Fruit fly (Drosophila melanogaster): ENCODE results near the gene CG14840.
A peak's percentile ranks its signal among the peaks of the same experiment; 100 is the strongest.

Gene CG14840

DNA sequence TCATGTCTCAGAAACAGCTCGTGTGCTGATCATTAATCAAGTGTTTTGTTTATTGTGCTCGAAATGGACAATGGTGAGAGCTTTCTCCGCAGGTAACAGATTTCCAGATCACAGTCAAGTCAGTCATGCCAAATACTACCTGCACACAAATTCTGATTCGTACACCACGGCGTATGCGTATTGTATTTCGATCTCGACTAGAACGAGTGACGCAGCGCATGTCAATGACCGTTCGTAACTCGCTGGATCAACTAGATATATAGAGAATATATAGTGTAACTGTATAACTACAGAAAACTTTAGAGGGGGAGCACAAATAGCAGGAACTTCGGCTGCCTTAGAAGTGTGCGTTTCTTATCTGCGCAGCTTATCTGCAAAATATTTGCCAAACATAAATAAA lies 35.7 kb upstream of the CG14840 start:
- TF ChIP-seq psq (GFP tag; optimal IDR thresholded peaks at IDR 0.05) (no peak), Vsx2 (GFP tag; optimal IDR thresholded peaks at IDR 0.05; ENCODE audit: partially characterized antibody) (no peak), Sp1 (GFP tag; optimal IDR thresholded peaks at IDR 0.05) (no peak), h (GFP tag; optimal IDR thresholded peaks at IDR 0.05) (no peak), foxo (GFP tag; optimal IDR thresholded peaks at IDR 0.05) (no peak), sage (GFP tag; optimal IDR thresholded peaks at IDR 0.05) (no peak), GATAd (GFP tag; optimal IDR thresholded peaks at IDR 0.05) (no peak), dmrt93B (GFP tag; optimal IDR thresholded peaks at IDR 0.05) (no peak), Myc (optimal IDR thresholded peaks at IDR 0.05) (no peak), Hnf4 (GFP tag; optimal IDR thresholded peaks at IDR 0.05) (no peak), usp (GFP tag; optimal IDR thresholded peaks at IDR 0.05) (no peak), brk (GFP tag; optimal IDR thresholded peaks at IDR 0.05) (no peak), br (GFP tag; optimal IDR thresholded peaks at IDR 0.05) (no peak), Mio (GFP tag; optimal IDR thresholded peaks at IDR 0.05) (no peak), dsf (GFP tag; optimal IDR thresholded peaks at IDR 0.05; ENCODE audit: borderline replicate concordance) (no peak)

DNA sequence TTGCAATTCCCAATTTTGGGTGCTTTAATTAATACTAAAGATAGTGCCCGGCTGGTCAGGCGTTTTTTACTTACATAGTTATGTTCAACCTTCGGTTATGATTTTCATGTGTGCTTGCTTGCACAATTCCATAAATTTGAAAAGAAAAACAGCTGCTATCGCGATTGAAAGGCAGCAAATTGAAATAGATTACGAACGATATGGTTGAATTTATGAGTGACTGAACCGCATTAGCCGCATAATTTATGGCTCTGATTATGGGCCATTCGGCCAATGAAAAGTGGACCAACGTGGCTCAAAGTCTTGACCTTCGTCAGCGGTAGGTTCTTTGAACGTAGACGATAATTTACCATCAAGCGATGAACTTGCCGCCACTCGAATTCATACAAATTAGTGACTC lies 35.1 kb upstream of the CG14840 start:
- no peak for TF ChIP-seq tai (GFP tag; optimal IDR thresholded peaks at IDR 0.05)

- TF ChIP-seq Rel (GFP tag; optimal IDR thresholded peaks at IDR 0.05) (no peak), Rel (tag; optimal IDR thresholded peaks at IDR 0.05) (peak; percentile 94), lola (GFP tag; optimal IDR thresholded peaks at IDR 0.05) (no peak), brk (GFP tag; optimal IDR thresholded peaks at IDR 0.05) (peak; percentile 6), GATAd (GFP tag; optimal IDR thresholded peaks at IDR 0.05) (no peak), h (GFP tag; optimal IDR thresholded peaks at IDR 0.05) (peak; percentile 15), Hr78 (GFP tag; optimal IDR thresholded peaks at IDR 0.05) (no peak)
These were observed 33.5 kb upstream of the CG14840 start for dm6 chr3R:14294397-14295018.

DNA sequence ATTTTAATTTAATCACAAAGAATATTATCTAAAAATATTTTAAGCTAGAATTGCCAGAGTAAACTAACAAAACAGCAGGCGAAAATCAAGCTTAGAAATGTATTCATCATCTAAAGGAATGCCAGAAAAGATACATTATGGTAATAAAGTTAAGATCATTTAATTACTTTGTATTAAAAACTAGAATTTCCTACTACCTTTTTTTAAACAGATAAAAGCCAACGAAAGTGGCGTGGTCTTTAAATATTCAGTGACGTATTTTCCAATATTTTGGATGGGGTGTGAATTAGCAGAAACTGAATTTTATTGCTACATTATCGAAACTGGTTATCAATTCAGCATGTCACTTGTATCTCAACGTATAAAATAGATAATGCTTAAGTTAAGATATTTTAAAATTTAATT lies 31.3 kb upstream of the CG14840 start:
- no peak for TF ChIP-seq dl (GFP tag; optimal IDR thresholded peaks at IDR 0.05; ENCODE audit: insufficient read depth in 1 of 2, partially characterized antibody in 2 of 2)
- peak; percentile 25 for TF ChIP-seq Sp1 (GFP tag; optimal IDR thresholded peaks at IDR 0.05)
- TF ChIP-seq Mio (GFP tag; optimal IDR thresholded peaks at IDR 0.05), result no peak
- no peak for TF ChIP-seq brk (GFP tag; optimal IDR thresholded peaks at IDR 0.05)
- TF ChIP-seq Abd-B (GFP tag; optimal IDR thresholded peaks at IDR 0.05), result no peak
- no peak for TF ChIP-seq Dfd (GFP tag; optimal IDR thresholded peaks at IDR 0.05)
- TF ChIP-seq h (GFP tag; optimal IDR thresholded peaks at IDR 0.05), result peak; percentile 0
- no peak for TF ChIP-seq CG32264 (GFP tag; optimal IDR thresholded peaks at IDR 0.05)
- no peak for TF ChIP-seq Hr83 (GFP tag; optimal IDR thresholded peaks at IDR 0.05; ENCODE audit: poor library complexity, severe bottlenecking)
- TF ChIP-seq foxo (GFP tag; optimal IDR thresholded peaks at IDR 0.05), result peak in 1 of 2 experiments; percentile 42
- no peak for TF ChIP-seq N (GFP tag; optimal IDR thresholded peaks at IDR 0.05)

dm6 chr3R:14291431-14291830 lies 30.4 kb upstream of the CG14840 start:
- TF ChIP-seq psq (GFP tag; optimal IDR thresholded peaks at IDR 0.05) (peak; percentile 84), br (GFP tag; optimal IDR thresholded peaks at IDR 0.05) (peak; percentile 78), OdsH (GFP tag; optimal IDR thresholded peaks at IDR 0.05) (peak; percentile 90), Hnf4 (GFP tag; optimal IDR thresholded peaks at IDR 0.05) (peak; percentile 62), CG9705 (GFP tag; optimal IDR thresholded peaks at IDR 0.05) (peak; percentile 67), Abd-B (GFP tag; optimal IDR thresholded peaks at IDR 0.05) (no peak), rgr (GFP tag; optimal IDR thresholded peaks at IDR 0.05) (peak; percentile 87), sage (GFP tag; optimal IDR thresholded peaks at IDR 0.05) (no peak), CG32264 (GFP tag; optimal IDR thresholded peaks at IDR 0.05) (no peak), tai (GFP tag; optimal IDR thresholded peaks at IDR 0.05) (peak; percentile 6), h (GFP tag; optimal IDR thresholded peaks at IDR 0.05) (peak; percentile 83), Sp1 (GFP tag; optimal IDR thresholded peaks at IDR 0.05) (peak; percentile 91), fru (GFP tag; optimal IDR thresholded peaks at IDR 0.05) (peak; percentile 87), Hr83 (GFP tag; optimal IDR thresholded peaks at IDR 0.05; ENCODE audit: poor library complexity, severe bottlenecking) (no peak), Vsx2 (GFP tag; optimal IDR thresholded peaks at IDR 0.05; ENCODE audit: partially characterized antibody) (no peak), Myc (optimal IDR thresholded peaks at IDR 0.05) (no peak), pan (optimal IDR thresholded peaks at IDR 0.05) (no peak), dsf (GFP tag; optimal IDR thresholded peaks at IDR 0.05; ENCODE audit: borderline replicate concordance) (no peak), brk (GFP tag; optimal IDR thresholded peaks at IDR 0.05) (peak; percentile 43), HLH106 (tag; optimal IDR thresholded peaks at IDR 0.05) (peak; percentile 87), foxo (GFP tag; optimal IDR thresholded peaks at IDR 0.05) (peak in 1 of 2 experiments; percentile 83), dmrt93B (GFP tag; optimal IDR thresholded peaks at IDR 0.05) (peak; percentile 74), Rel (GFP tag; optimal IDR thresholded peaks at IDR 0.05) (no peak), Rel (tag; optimal IDR thresholded peaks at IDR 0.05) (peak; percentile 65), Jra (GFP tag; optimal IDR thresholded peaks at IDR 0.05) (peak; percentile 29), N (GFP tag; optimal IDR thresholded peaks at IDR 0.05) (no peak), ey (GFP tag; optimal IDR thresholded peaks at IDR 0.05) (peak; percentile 82), dl (GFP tag; optimal IDR thresholded peaks at IDR 0.05; ENCODE audit: insufficient read depth in 1 of 2, partially characterized antibody in 2 of 2) (no peak), Mio (GFP tag; optimal IDR thresholded peaks at IDR 0.05) (no peak), woc (GFP tag; optimal IDR thresholded peaks at IDR 0.05) (peak; percentile 84), usp (GFP tag; optimal IDR thresholded peaks at IDR 0.05) (no peak), Dfd (GFP tag; optimal IDR thresholded peaks at IDR 0.05) (no peak), Dif (GFP tag; optimal IDR thresholded peaks at IDR 0.05; ENCODE audit: partially characterized antibody) (no peak), jim (GFP tag; optimal IDR thresholded peaks at IDR 0.05) (no peak)
